Fruit fly (Drosophila melanogaster) whole organism: ENCODE data around the gene CG5854.

Source experiments
- CG8478 ChIP-seq: fragments of >200 bp; optimal IDR thresholded peaks from 2 replicates; lab custom pipeline; 2018; ENCODE audit warnings: inconsistent platforms
- Dll ChIP-seq: fragments of >200 bp; optimal IDR thresholded peaks from 2 replicates; lab custom pipeline; 2017
- EcR ChIP-seq, 2 experiments: fragments of >200 bp; optimal IDR thresholded peaks; 2 replicates each; lab custom pipeline; 2017; ENCODE audit warnings: missing biosample characterization in 2 of 2, missing genetic modification characterization in 2 of 2, missing genetic modification reagents in 2 of 2
- pan ChIP-seq: fragments of >200 bp; optimal IDR thresholded peaks from 2 replicates; lab custom pipeline; 2017
- psq ChIP-seq: fragments of >200 bp; optimal IDR thresholded peaks from 2 replicates; lab custom pipeline; 2017

dm6 chr3R:23948324-23948465 lies 14.5 kb downstream of the CG5854 start, which contains the start of gene CG12268:
- TF ChIP-seq EcR (GFP tag; optimal IDR thresholded peaks at IDR 0.05; lab: Kevin White, UChicago) (no peak), CG8478 (lab: Kevin White, UChicago) (no peak), pan (no peak), psq (lab: Kevin White, UChicago) (no peak), Dll (lab: Kevin White, UChicago) (no peak)
